Worm (Caenorhabditis elegans): ENCODE results near the gene mtre-1.

ce11 chrII:8051330-8051729 is 953 bp upstream of the mtre-1 start:
- TF ChIP-seq sea-1 (GFP tag; conservative IDR thresholded peaks at IDR 0.05): no peak
- no peak for TF ChIP-seq ceh-36 (tag; optimal IDR thresholded peaks at IDR 0.05)
- TF ChIP-seq aly-1 (tag; optimal IDR thresholded peaks at IDR 0.05): no peak
- TF ChIP-seq ceh-13 (GFP tag; optimal IDR thresholded peaks at IDR 0.05): no peak
- no peak for TF ChIP-seq tbx-37 (GFP tag; conservative IDR thresholded peaks at IDR 0.05)
- no peak for TF ChIP-seq flt-1 (GFP tag; IDR thresholded peaks at IDR 0.05)
- TF ChIP-seq F13C5.2 (tag; optimal IDR thresholded peaks at IDR 0.05): no peak

Measured in whole organism, early embryonic.